Fruit fly (Drosophila melanogaster) whole organism, embryonic: ENCODE measurements around the gene Gad1.
A peak's percentile ranks its signal among the peaks of the same experiment; 100 is the strongest.

Experiments used
- Bgb ChIP-seq: fragments of 200-800 bp; sonication (Bioruptor generic); IDR thresholded peaks from 2 replicates; pipeline ENCODE4 v1.3.6; 2022; ENCODE audit warnings: missing biosample characterization, missing genetic modification characterization; ENCODE audit not compliant: partially characterized antibody
- CG11085 ChIP-seq: fragments of 200-800 bp; sonication (Bioruptor generic); IDR thresholded peaks from 2 replicates; pipeline ENCODE4 v1.3.6; 2022; ENCODE audit warnings: missing biosample characterization, missing genetic modification characterization
- CG11456 ChIP-seq: fragments of 200-800 bp; sonication (Bioruptor generic); IDR thresholded peaks from 3 replicates; pipeline ENCODE4 v1.3.6; 2022; ENCODE audit warnings: missing biosample characterization, missing genetic modification characterization
- CG12769 ChIP-seq: fragments of 200-800 bp; sonication (Bioruptor generic); optimal IDR thresholded peaks from 2 replicates; lab custom pipeline; 2019; ENCODE audit warnings: missing biosample characterization, mild to moderate bottlenecking, missing genetic modification characterization, moderate library complexity
- CG13287 ChIP-seq: fragments of 200-800 bp; sonication (Bioruptor generic); IDR thresholded peaks from 2 replicates; pipeline ENCODE4 v1.3.6; 2022; ENCODE audit warnings: missing biosample characterization, missing genetic modification characterization; ENCODE audit not compliant: partially characterized antibody
- CG17802 ChIP-seq: fragments of 200-800 bp; sonication (Bioruptor generic); optimal IDR thresholded peaks from 2 replicates; lab custom pipeline; 2018; ENCODE audit warnings: missing biosample characterization, mild to moderate bottlenecking, missing genetic modification characterization, moderate library complexity
- CG2199 ChIP-seq: fragments of 200-800 bp; sonication (Bioruptor generic); IDR thresholded peaks from 3 replicates; pipeline ENCODE4 v1.3.6; 2022; ENCODE audit warnings: missing biosample characterization, missing genetic modification characterization
- CG30020 ChIP-seq: fragments of 200-800 bp; optimal IDR thresholded peaks from 2 replicates; lab custom pipeline; 2019; ENCODE audit warnings: missing biosample characterization, mild to moderate bottlenecking, missing genetic modification characterization, moderate library complexity
- CG3163 ChIP-seq: fragments of 200-800 bp; sonication (Bioruptor generic); optimal IDR thresholded peaks from 3 replicates; lab custom pipeline; 2016; ENCODE audit warnings: missing biosample characterization, missing genetic modification characterization
- CG32772 ChIP-seq: fragments of 200-800 bp; sonication (Bioruptor generic); IDR thresholded peaks from 2 replicates; pipeline ENCODE4 v1.3.6; 2022; ENCODE audit warnings: missing biosample characterization, missing genetic modification characterization
- CG6813 ChIP-seq: fragments of 200-800 bp; sonication (Bioruptor generic); optimal IDR thresholded peaks from 2 replicates; lab custom pipeline; 2017; ENCODE audit warnings: missing biosample characterization, missing genetic modification characterization, mild to moderate bottlenecking, moderate library complexity, missing genetic modification reagents
- CG7745 ChIP-seq: fragments of 200-800 bp; sonication (Bioruptor generic); optimal IDR thresholded peaks from 2 replicates; lab custom pipeline; 2018; ENCODE audit warnings: missing biosample characterization, mild to moderate bottlenecking, missing genetic modification characterization, moderate library complexity
- CG8290 ChIP-seq, 3 experiments: fragments of 200-800 bp; sonication (Bioruptor generic); optimal IDR thresholded peaks; 2 replicates each; lab custom pipeline; 2016 to 2019; ENCODE audit warnings: missing biosample characterization in 3 of 3, missing genetic modification characterization in 3 of 3, mild to moderate bottlenecking in 2 of 3, moderate library complexity in 1 of 3
- Dll ChIP-seq: fragments of 200-800 bp; sonication (Bioruptor generic); IDR thresholded peaks from 4 replicates; pipeline ENCODE4 v1.3.6; 2022; ENCODE audit warnings: missing biosample characterization, missing genetic modification characterization; ENCODE audit not compliant: partially characterized antibody
- Doc3 ChIP-seq: fragments of 200-800 bp; sonication (Bioruptor generic); IDR thresholded peaks from 3 replicates; pipeline ENCODE4 v1.3.6; 2022; ENCODE audit warnings: missing biosample characterization, missing genetic modification characterization; ENCODE audit not compliant: partially characterized antibody
- Ets97D ChIP-seq: fragments of 200-800 bp; sonication (Bioruptor generic); optimal IDR thresholded peaks from 3 replicates; lab custom pipeline; 2016; ENCODE audit warnings: missing biosample characterization, missing genetic modification characterization
- Hey ChIP-seq: fragments of 200-800 bp; sonication (Bioruptor generic); optimal IDR thresholded peaks from 3 replicates; lab custom pipeline; 2018; ENCODE audit warnings: missing biosample characterization, mild to moderate bottlenecking, missing genetic modification characterization
- Jarid2 ChIP-seq: fragments of 200-800 bp; sonication (Bioruptor generic); optimal IDR thresholded peaks from 3 replicates; lab custom pipeline; 2017; ENCODE audit warnings: mild to moderate bottlenecking, missing biosample characterization, missing genetic modification reagents, missing genetic modification characterization
- Med ChIP-seq: fragments of 200-800 bp; sonication (Bioruptor generic); peaks from one replicate; lab custom pipeline; 2016; ENCODE audit warnings: missing biosample characterization, missing genetic modification characterization, mild to moderate bottlenecking, inconsistent platforms, moderate library complexity
- Opbp ChIP-seq: fragments of 200-800 bp; sonication (Bioruptor generic); IDR thresholded peaks from 3 replicates; pipeline ENCODE4 v1.3.6; 2022; ENCODE audit warnings: missing biosample characterization, missing genetic modification characterization; ENCODE audit not compliant: partially characterized antibody
- Trl ChIP-seq, 3 experiments: fragments of >200 bp in 2 of 3; fragments of 200-800 bp in 1 of 3; sonication (Bioruptor generic) in 1 of 3; optimal IDR thresholded peaks; 2 replicates in 1 of 3; 3 replicates in 2 of 3; lab custom pipeline; 2016 to 2017; ENCODE audit warnings: missing biosample characterization in 1 of 3, missing genetic modification characterization in 1 of 3
- az2 ChIP-seq: fragments of 200-800 bp; sonication (Bioruptor generic); optimal IDR thresholded peaks from 3 replicates; lab custom pipeline; 2016; ENCODE audit warnings: missing biosample characterization, missing genetic modification characterization
- bcd ChIP-seq: fragments of 200-800 bp; sonication (Bioruptor generic); optimal IDR thresholded peaks from 2 replicates; lab custom pipeline; 2017; ENCODE audit warnings: missing biosample characterization, mild to moderate bottlenecking, missing genetic modification characterization
- cg ChIP-seq: fragments of 200-800 bp; sonication (Bioruptor generic); optimal IDR thresholded peaks from 3 replicates; lab custom pipeline; 2019; ENCODE audit warnings: missing biosample characterization, mild to moderate bottlenecking, missing genetic modification characterization, moderate library complexity
- ci ChIP-seq: fragments of 200-800 bp; sonication (Bioruptor generic); IDR thresholded peaks from 3 replicates; pipeline ENCODE4 v1.3.6; 2022; ENCODE audit warnings: missing biosample characterization, missing genetic modification characterization
- dati ChIP-seq: fragments of 200-800 bp; sonication (Bioruptor generic); IDR thresholded peaks from 2 replicates; pipeline ENCODE4 v1.3.6; 2022; ENCODE audit warnings: missing biosample characterization, missing genetic modification characterization
- dimm ChIP-seq: fragments of 200-800 bp; sonication (Bioruptor generic); IDR thresholded peaks from 2 replicates; pipeline ENCODE4 v1.3.6; 2022; ENCODE audit warnings: missing biosample characterization, missing genetic modification characterization
- exex ChIP-seq: fragments of 200-800 bp; sonication (Bioruptor generic); optimal IDR thresholded peaks from 4 replicates; lab custom pipeline; 2018; ENCODE audit warnings: missing biosample characterization, mild to moderate bottlenecking, missing genetic modification characterization, moderate library complexity
- gsb-n ChIP-seq: fragments of 200-800 bp; sonication (Bioruptor generic); optimal IDR thresholded peaks from 3 replicates; lab custom pipeline; 2018; ENCODE audit warnings: missing biosample characterization, mild to moderate bottlenecking, missing genetic modification characterization
- ind ChIP-seq: fragments of 200-800 bp; sonication (Bioruptor generic); optimal IDR thresholded peaks from 3 replicates; lab custom pipeline; 2016; ENCODE audit warnings: missing biosample characterization, missing genetic modification characterization
- kni ChIP-seq: fragments of 200-800 bp; sonication (Bioruptor generic); optimal IDR thresholded peaks from 3 replicates; lab custom pipeline; 2017; ENCODE audit warnings: mild to moderate bottlenecking, missing biosample characterization, missing genetic modification reagents, missing genetic modification characterization
- lbe ChIP-seq: fragments of 200-800 bp; sonication (Bioruptor generic); optimal IDR thresholded peaks from 2 replicates; lab custom pipeline; 2016; ENCODE audit warnings: missing biosample characterization, mild to moderate bottlenecking, missing genetic modification characterization
- lov ChIP-seq, 2 experiments: fragments of 200-800 bp in 1 of 2; fragments of >200 bp in 1 of 2; sonication (Bioruptor generic) in 1 of 2; IDR thresholded peaks in 1 of 2; optimal IDR thresholded peaks in 1 of 2; 2 replicates in 1 of 2; 3 replicates in 1 of 2; pipeline versions ENCODE4 v1.3.6 to Lab custom; 2017 to 2022; ENCODE audit warnings: missing biosample characterization in 1 of 2, missing genetic modification characterization in 1 of 2
- oc ChIP-seq: fragments of 200-800 bp; sonication (Bioruptor generic); optimal IDR thresholded peaks from 2 replicates; lab custom pipeline; 2018; ENCODE audit warnings: missing biosample characterization, mild to moderate bottlenecking, missing genetic modification characterization, moderate library complexity
- onecut ChIP-seq: fragments of 200-800 bp; sonication (Bioruptor generic); IDR thresholded peaks from 2 replicates; pipeline ENCODE4 v1.3.6; 2022; ENCODE audit warnings: missing biosample characterization, missing genetic modification characterization
- phol ChIP-seq: fragments of 200-800 bp; sonication (Bioruptor generic); optimal IDR thresholded peaks from 3 replicates; lab custom pipeline; 2018; ENCODE audit warnings: missing biosample characterization, mild to moderate bottlenecking, missing genetic modification characterization, moderate library complexity
- run ChIP-seq: fragments of 200-800 bp; sonication (Bioruptor generic); optimal IDR thresholded peaks from 3 replicates; lab custom pipeline; 2018; ENCODE audit warnings: missing biosample characterization, mild to moderate bottlenecking, missing genetic modification characterization
- seq ChIP-seq: fragments of 200-800 bp; sonication (Bioruptor generic); IDR thresholded peaks from 2 replicates; pipeline ENCODE4 v1.3.6; 2022; ENCODE audit warnings: missing biosample characterization, missing genetic modification characterization
- sob ChIP-seq: fragments of 200-800 bp; sonication (Bioruptor generic); IDR thresholded peaks from 2 replicates; pipeline ENCODE4 v1.3.6; 2022; ENCODE audit warnings: missing biosample characterization, missing genetic modification characterization
- sqz ChIP-seq: fragments of 200-800 bp; sonication (Bioruptor generic); optimal IDR thresholded peaks from 3 replicates; lab custom pipeline; 2018; ENCODE audit warnings: missing biosample characterization, mild to moderate bottlenecking, missing genetic modification characterization
- sr ChIP-seq: fragments of 200-800 bp; sonication (Bioruptor generic); IDR thresholded peaks from 3 replicates; pipeline ENCODE4 v1.3.6; 2022; ENCODE audit warnings: missing biosample characterization, missing genetic modification characterization
- toy ChIP-seq: fragments of 200-800 bp; sonication (Bioruptor generic); IDR thresholded peaks from 2 replicates; pipeline ENCODE4 v1.3.6; 2022; ENCODE audit warnings: missing biosample characterization, missing genetic modification characterization
- trh ChIP-seq: fragments of 200-800 bp; sonication (Bioruptor generic); optimal IDR thresholded peaks from 2 replicates; lab custom pipeline; 2016; ENCODE audit warnings: missing biosample characterization, missing genetic modification characterization
- tup ChIP-seq: fragments of 200-800 bp; sonication (Bioruptor generic); optimal IDR thresholded peaks from 2 replicates; lab custom pipeline; 2016; ENCODE audit warnings: missing biosample characterization, mild to moderate bottlenecking, missing genetic modification characterization, moderate library complexity
- unc-4 ChIP-seq: fragments of 200-800 bp; sonication (Bioruptor generic); IDR thresholded peaks from 2 replicates; pipeline ENCODE4 v1.3.6; 2022; ENCODE audit warnings: missing biosample characterization, missing genetic modification characterization; ENCODE audit not compliant: partially characterized antibody
- z ChIP-seq: fragments of 200-800 bp; sonication (Bioruptor generic); IDR thresholded peaks from 3 replicates; pipeline ENCODE4 v1.3.6; 2022; ENCODE audit warnings: missing biosample characterization, missing genetic modification characterization
- zen2 ChIP-seq: fragments of 200-800 bp; sonication (Bioruptor generic); IDR thresholded peaks from 3 replicates; pipeline ENCODE4 v1.3.6; 2022; ENCODE audit warnings: missing biosample characterization, missing genetic modification characterization; ENCODE audit not compliant: partially characterized antibody

Gad1 gene

DNA sequence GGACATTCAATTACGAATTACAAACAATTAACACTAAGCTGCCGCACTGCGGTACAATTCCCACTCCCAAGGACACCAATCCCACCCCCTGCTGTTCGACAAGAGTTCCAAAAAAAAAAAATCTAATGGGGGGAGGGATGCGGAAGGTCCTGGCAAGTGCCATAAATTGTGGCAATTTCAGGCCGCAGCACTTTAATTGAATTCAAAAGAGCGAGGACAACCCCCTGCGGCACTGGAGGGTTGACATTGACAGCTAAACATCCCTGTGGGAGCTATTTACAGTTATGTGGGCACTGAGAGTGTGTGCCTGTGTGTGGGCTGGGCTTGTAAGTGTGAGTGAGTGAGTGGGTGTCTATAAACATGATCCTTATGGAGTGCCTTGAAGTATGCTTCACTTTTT lies 11.6 kb downstream of the Gad1 start (continued):
- TF ChIP-seq exex (tag; lab: Kevin White, UChicago) (no peak), dati (no peak), az2 (GFP tag; lab: Kevin White, UChicago) (no peak), Hey (tag; lab: Kevin White, UChicago) (peak; percentile 88), bcd (no peak), trh (GFP tag; lab: Kevin White, UChicago) (no peak), CG6813 (GFP tag; lab: Kevin White, UChicago) (no peak), phol (tag; lab: Kevin White, UChicago) (no peak), kni (GFP tag; lab: Kevin White, UChicago) (peak; percentile 11), seq (peak; percentile 39; the same call in 1 of the 2 replicates), Doc3 (no peak), Ets97D (GFP tag; lab: Kevin White, UChicago) (no peak), unc-4 (GFP tag; lab: Robert Waterston, UW) (no peak), toy (GFP tag; lab: Robert Waterston, UW) (no peak), oc (tag; lab: Kevin White, UChicago) (peak; percentile 40), run (tag; lab: Kevin White, UChicago) (peak; percentile 77), CG11456 (GFP tag; lab: Robert Waterston, UW) (0 out of 3 replicates have a peak, but pooled peaks have one; percentile 35), dimm (GFP tag; lab: Robert Waterston, UW) (no peak), cg (GFP tag; lab: Kevin White, UChicago) (peak; percentile 5), lov (optimal IDR thresholded peaks at IDR 0.05; lab: Kevin White, UChicago) (no peak), lov (GFP tag; IDR thresholded peaks at IDR 0.05; lab: Robert Waterston, UW) (0 out of 3 replicates have a peak, but pooled peaks have one; percentile 10), sr (GFP tag; lab: Robert Waterston, UW) (0 out of 3 replicates have a peak, but pooled peaks have one; percentile 25), sqz (GFP tag; lab: Kevin White, UChicago) (peak; percentile 85), CG32772 (GFP tag; lab: Robert Waterston, UW) (no peak)

DNA sequence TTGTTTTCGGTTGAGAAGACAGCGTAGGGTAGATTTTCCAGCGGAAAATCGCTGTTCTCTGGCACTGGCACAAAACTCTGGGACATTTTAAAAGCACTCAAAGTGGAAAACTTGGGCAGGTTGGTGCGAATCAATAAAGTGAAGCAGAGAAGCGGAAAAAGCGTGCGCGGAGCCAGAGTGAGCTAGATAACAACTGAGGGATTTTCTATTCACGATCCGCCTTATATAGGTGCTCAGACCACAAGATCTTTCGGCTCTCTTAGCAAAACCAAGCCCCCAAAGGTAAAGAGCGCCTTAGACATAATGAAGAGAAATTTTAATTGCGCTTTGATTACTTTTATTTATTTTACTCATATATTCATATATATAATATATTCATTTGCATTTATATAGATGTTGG lies 14.8 kb downstream of the Gad1 start, which contains the start of gene Faa:
Gene Faa (minus strand): TSS at position 200 of the 400 bp plus-strand sequence.
- TF ChIP-seq zen2 (GFP tag; lab: Robert Waterston, UW) (0 out of 3 replicates have a peak, but pooled peaks have one; percentile 22), gsb-n (tag; lab: Kevin White, UChicago) (no peak), Bgb (GFP tag; lab: Robert Waterston, UW) (0 out of 2 replicates have a peak, but pooled peaks have one; percentile 28), Dll (GFP tag; lab: Robert Waterston, UW) (0 out of 4 replicates have a peak, but pooled peaks have one; percentile 21), onecut (peak; percentile 62), tup (GFP tag; lab: Kevin White, UChicago) (no peak), Med (GFP tag; lab: Kevin White, UChicago) (peak; percentile 42), lbe (GFP tag; lab: Kevin White, UChicago) (no peak), CG13287 (GFP tag; lab: Robert Waterston, UW) (peak; percentile 30; the same call in 1 of the 2 replicates), sob (GFP tag; lab: Robert Waterston, UW) (peak; percentile 36; the same call in 1 of the 2 replicates), CG17802 (tag; lab: Kevin White, UChicago) (no peak), CG7745 (tag; lab: Kevin White, UChicago) (no peak), CG30020 (no peak), CG12769 (tag; lab: Kevin White, UChicago) (no peak), CG11085 (GFP tag; lab: Robert Waterston, UW) (no peak), ind (no peak), CG2199 (GFP tag; lab: Robert Waterston, UW) (0 out of 3 replicates have a peak, but pooled peaks have one; percentile 37), Trl (optimal IDR thresholded peaks at IDR 0.05; lab: Kevin White, UChicago) (peak; percentile 50 to 55), Trl (GFP tag; optimal IDR thresholded peaks at IDR 0.05; lab: Kevin White, UChicago) (no peak), CG3163 (peak; percentile 88), CG8290 (GFP tag; optimal IDR thresholded peaks at IDR 0.05; lab: Kevin White, UChicago) (no peak), CG8290 (tag; optimal IDR thresholded peaks at IDR 0.05; lab: Kevin White, UChicago) (peak in 1 of 2 experiments; percentile 17), ci (GFP tag; lab: Robert Waterston, UW) (peak; percentile 32; the same call in 1 of the 3 replicates), z (GFP tag; lab: Robert Waterston, UW) (peak; percentile 93), Opbp (0 out of 3 replicates have a peak, but pooled peaks have one; percentile 16), Jarid2 (GFP tag; lab: Kevin White, UChicago) (peak; percentile 75)
